Worm (Caenorhabditis elegans) whole organism, L4 larva: Measurements from ENCODE around the gene srsx-34.

ENCODE experiments used
- R02D3.7 ChIP-seq: fragments of 150-350 bp; sonication (generic microtip); optimal IDR thresholded peaks from 3 replicates; lab custom pipeline; 2014; ENCODE audit warnings: missing biosample characterization, missing genetic modification characterization
- egl-27 ChIP-seq: sonication (generic microtip); optimal IDR thresholded peaks from 3 replicates; lab custom pipeline; 2017; ENCODE audit warnings: missing biosample characterization, missing genetic modification reagents, missing genetic modification characterization
- hif-1 ChIP-seq, 2 experiments: sonication (generic microtip); optimal IDR thresholded peaks; 2 replicates each; lab custom pipeline; 2016 to 2017; ENCODE audit warnings: missing compliant biosample characterization in 2 of 2, missing genetic modification characterization in 2 of 2, missing genetic modification reagents in 2 of 2, missing genotype in 2 of 2, mild to moderate bottlenecking in 1 of 2
- lin-39 ChIP-seq: fragments of 150-350 bp; optimal IDR thresholded peaks from 2 replicates; lab custom pipeline; 2014; ENCODE audit warnings: missing biosample characterization, missing genetic modification reagents, missing genetic modification characterization
- madf-5 ChIP-seq, 2 experiments: fragments of 200-800 bp; sonication (Bioruptor generic); IDR thresholded peaks; 2 replicates each; pipeline ENCODE4 v1.3.6; 2022; ENCODE audit warnings: missing compliant biosample characterization in 2 of 2, missing genetic modification characterization in 2 of 2
- nhr-48 ChIP-seq: sonication (generic microtip); optimal IDR thresholded peaks from 2 replicates; lab custom pipeline; 2016; ENCODE audit warnings: mild to moderate bottlenecking, missing genetic modification characterization, missing compliant biosample characterization
- pha-4 ChIP-seq, 2 experiments: fragments of 150-350 bp in 1 of 2; fragments of 200-800 bp in 1 of 2; sonication (Bioruptor generic) in 1 of 2; IDR thresholded peaks in 1 of 2; optimal IDR thresholded peaks in 1 of 2; 2 replicates each; pipeline versions ENCODE4 v1.3.6 to Lab custom; 2014 to 2022; ENCODE audit warnings: missing genetic modification characterization in 2 of 2, missing genetic modification reagents in 2 of 2, missing biosample characterization in 1 of 2, missing compliant biosample characterization in 1 of 2
- ztf-11 ChIP-seq: fragments of 150-350 bp; optimal IDR thresholded peaks from 2 replicates; lab custom pipeline; 2014; ENCODE audit warnings: missing biosample characterization, missing genetic modification characterization

DNA sequence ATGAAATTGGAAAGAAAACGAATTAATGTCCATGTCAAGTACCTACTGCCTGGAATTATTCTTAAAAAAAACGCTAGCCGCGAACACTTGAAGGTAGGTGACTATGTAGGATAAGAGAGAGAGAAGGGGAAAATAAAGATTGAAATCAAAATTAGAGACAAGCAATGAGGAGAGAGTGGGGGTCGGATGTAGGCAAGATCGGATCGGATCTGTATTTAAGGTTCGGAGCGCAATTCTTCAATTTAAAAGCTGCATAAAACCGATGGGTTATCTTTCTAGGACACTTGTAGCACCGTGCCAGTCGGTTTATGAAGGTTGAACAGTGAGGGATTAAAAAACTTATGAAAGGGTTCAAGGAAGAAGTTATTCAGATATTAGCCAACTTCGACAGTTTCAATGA is 27.3 kb downstream of the srsx-34 start:
- TF ChIP-seq egl-27 (tag; lab: Kevin White, UChicago): no peak
- TF ChIP-seq madf-5 (GFP tag; IDR thresholded peaks at IDR 0.05; lab: Robert Waterston, UW): no peak
- no peak for TF ChIP-seq R02D3.7 (tag; lab: Kevin White, UChicago)
- TF ChIP-seq ztf-11 (tag; lab: Kevin White, UChicago): no peak
- TF ChIP-seq lin-39 (tag; lab: Kevin White, UChicago): no peak
- no peak for TF ChIP-seq pha-4 (GFP tag; IDR thresholded peaks at IDR 0.05; lab: Robert Waterston, UW)
- TF ChIP-seq pha-4 (tag; optimal IDR thresholded peaks at IDR 0.05; lab: Kevin White, UChicago): no peak
- no peak for TF ChIP-seq hif-1 (tag; optimal IDR thresholded peaks at IDR 0.05; lab: Kevin White, UChicago)
- no peak for TF ChIP-seq nhr-48 (tag; lab: Kevin White, UChicago)
